Fruit fly (Drosophila melanogaster) whole organism, embryonic: ENCODE data around the gene ec.

Source experiments
- CG1233 ChIP-seq: fragments of 200-800 bp; sonication (Bioruptor generic); optimal IDR thresholded peaks from 4 replicates; lab custom pipeline; 2018; ENCODE audit warnings: missing biosample characterization, mild to moderate bottlenecking, missing genetic modification characterization
- CG17568 ChIP-seq: fragments of 200-800 bp; sonication (Bioruptor generic); optimal IDR thresholded peaks from 2 replicates; lab custom pipeline; 2018; ENCODE audit warnings: missing biosample characterization, mild to moderate bottlenecking, missing genetic modification characterization, moderate library complexity
- Doc2 ChIP-seq: fragments of 200-800 bp; sonication (Bioruptor generic); IDR thresholded peaks from 2 replicates; pipeline ENCODE4 v1.3.6; 2022; ENCODE audit warnings: missing biosample characterization, missing genetic modification characterization
- MESR4 ChIP-seq: fragments of 200-800 bp; sonication (Bioruptor generic); optimal IDR thresholded peaks from 2 replicates; lab custom pipeline; 2018; ENCODE audit warnings: missing biosample characterization, mild to moderate bottlenecking, missing genetic modification characterization, moderate library complexity
- Med ChIP-seq: fragments of 200-800 bp; sonication (Bioruptor generic); peaks from one replicate; lab custom pipeline; 2016; ENCODE audit warnings: missing biosample characterization, missing genetic modification characterization, mild to moderate bottlenecking, inconsistent platforms, moderate library complexity
- Sry-δ ChIP-seq: fragments of 200-800 bp; sonication (Bioruptor generic); optimal IDR thresholded peaks from 2 replicates; lab custom pipeline; 2016; ENCODE audit warnings: missing biosample characterization, missing genetic modification characterization
- luna ChIP-seq: fragments of 200-800 bp; sonication (Bioruptor generic); optimal IDR thresholded peaks from 2 replicates; lab custom pipeline; 2016; ENCODE audit warnings: missing biosample characterization, missing genetic modification characterization

DNA sequence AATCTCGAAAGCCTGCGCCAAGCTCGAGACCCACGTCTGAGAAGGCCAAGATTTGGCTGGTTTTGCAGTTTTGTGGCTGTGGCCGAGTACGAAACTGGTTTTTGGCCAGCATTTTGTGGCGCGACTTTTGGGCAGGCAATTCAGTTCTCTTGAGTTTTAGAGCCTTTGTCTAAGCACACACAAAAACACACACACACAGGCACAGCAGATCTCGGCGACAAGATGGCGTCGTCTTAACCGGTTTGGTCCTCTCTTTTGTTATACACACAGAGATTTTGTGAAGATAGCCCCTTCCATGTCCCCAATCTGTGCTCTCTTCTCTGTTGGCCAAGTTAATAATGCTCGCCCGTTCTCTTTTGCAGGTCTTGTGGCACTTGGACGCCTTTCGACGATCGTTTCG, 29.5 kb downstream of the ec start:
- TF ChIP-seq CG17568 (GFP tag; lab: Kevin White, UChicago), result no peak
- TF ChIP-seq Doc2 (GFP tag; lab: Robert Waterston, UW), result no peak
- peak; percentile 45 for TF ChIP-seq Med (GFP tag; lab: Kevin White, UChicago)
- no peak for TF ChIP-seq MESR4
- TF ChIP-seq luna (GFP tag; lab: Kevin White, UChicago), result no peak
- no peak for TF ChIP-seq CG1233 (GFP tag; lab: Kevin White, UChicago)
- no peak for TF ChIP-seq Sry-δ
